Worm (Caenorhabditis elegans): ENCODE results near the gene T11B7.1.

ce11 chrIV:8822598-8822997 lies 17.9 kb upstream of the T11B7.1 start:
- TF ChIP-seq ceh-82 (tag; optimal IDR thresholded peaks at IDR 0.05) (no peak), ceh-16 (tag; optimal IDR thresholded peaks at IDR 0.05) (no peak), tbx-2 (tag; optimal IDR thresholded peaks at IDR 0.05) (no peak), ceh-9 (tag; optimal IDR thresholded peaks at IDR 0.05) (no peak), ama-1 (optimal IDR thresholded peaks at IDR 0.05) (no peak), lin-39 (tag; optimal IDR thresholded peaks at IDR 0.05) (no peak), hmg-11 (tag; optimal IDR thresholded peaks at IDR 0.05) (no peak)
